Worm (Caenorhabditis elegans): ENCODE data around the gene T21B6.3.
A peak's percentile ranks its signal among the peaks of the same experiment; 100 is the strongest.

ce11 chrX:10901766-10902165, 47.0 kb downstream of the T21B6.3 start:
- TF ChIP-seq fos-1 (tag; optimal IDR thresholded peaks at IDR 0.05) (peak; percentile 84), egl-27 (tag; optimal IDR thresholded peaks at IDR 0.05) (no peak), ztf-11 (tag; optimal IDR thresholded peaks at IDR 0.05) (no peak), unc-39 (tag; optimal IDR thresholded peaks at IDR 0.05) (no peak), mdl-1 (tag; optimal IDR thresholded peaks at IDR 0.05) (peak in 1 of 2 experiments; percentile 33), lin-39 (tag; optimal IDR thresholded peaks at IDR 0.05) (no peak), snpc-4 (tag; optimal IDR thresholded peaks at IDR 0.05) (no peak), nhr-11 (tag; optimal IDR thresholded peaks at IDR 0.05) (no peak)

All from whole organism, L2 larva.